Worm (Caenorhabditis elegans): ENCODE measurements around the gene mrck-1.

The mrck-1 gene

DNA sequence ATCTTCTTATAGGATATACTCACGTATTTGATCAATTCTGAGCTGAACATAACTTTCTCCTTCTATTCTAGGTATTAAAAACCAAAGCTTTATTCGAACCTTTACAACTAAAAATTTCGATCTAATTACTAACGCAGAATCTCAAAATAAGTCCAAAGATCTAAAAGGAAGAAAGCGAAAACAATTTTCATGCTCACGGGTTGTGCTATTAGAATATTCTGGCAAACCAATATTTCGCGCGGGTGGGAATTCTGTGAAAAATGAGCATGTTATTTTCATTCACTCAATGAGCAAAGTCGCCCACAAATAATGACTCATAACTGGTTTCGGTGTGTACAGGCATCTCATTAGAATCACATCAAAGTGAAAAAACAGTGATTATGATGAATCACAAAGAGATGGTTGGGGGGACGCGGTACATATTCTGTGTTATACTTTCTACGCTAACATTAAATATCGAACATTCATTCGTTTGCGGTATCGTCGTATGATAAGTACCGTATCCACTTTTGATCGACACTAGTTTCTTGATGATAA is 38.1 kb downstream of the mrck-1 start:
- TF ChIP-seq snpc-4 (tag; optimal IDR thresholded peaks at IDR 0.05) = no peak
- no peak for TF ChIP-seq nhr-76 (tag; optimal IDR thresholded peaks at IDR 0.05)
- TF ChIP-seq fos-1 (tag; optimal IDR thresholded peaks at IDR 0.05) = no peak
- no peak for TF ChIP-seq nhr-12 (tag; optimal IDR thresholded peaks at IDR 0.05)
- TF ChIP-seq nhr-43 (tag; optimal IDR thresholded peaks at IDR 0.05; ENCODE audit: poor library complexity, severe bottlenecking) = no peak
- no peak for TF ChIP-seq lin-15B (tag; optimal IDR thresholded peaks at IDR 0.05)
- TF ChIP-seq nhr-67 (tag; optimal IDR thresholded peaks at IDR 0.05) = no peak
- TF ChIP-seq eor-1 (tag; optimal IDR thresholded peaks at IDR 0.05) = no peak
- peak; percentile 42 for TF ChIP-seq fkh-10 (GFP tag; optimal IDR thresholded peaks at IDR 0.05)
- TF ChIP-seq egl-27 (tag; optimal IDR thresholded peaks at IDR 0.05) = no peak
- TF ChIP-seq ceh-82 (tag; optimal IDR thresholded peaks at IDR 0.05) = no peak
- TF ChIP-seq ama-1 (optimal IDR thresholded peaks at IDR 0.05) = peak; percentile 63
- no peak for TF ChIP-seq unc-62 (GFP tag; optimal IDR thresholded peaks at IDR 0.05)
- TF ChIP-seq ceh-28 (tag; optimal IDR thresholded peaks at IDR 0.05) = no peak
- no peak for TF ChIP-seq skn-1 (tag; optimal IDR thresholded peaks at IDR 0.05)
- TF ChIP-seq nhr-77 (tag; optimal IDR thresholded peaks at IDR 0.05) = no peak
- TF ChIP-seq lsy-12 (tag; optimal IDR thresholded peaks at IDR 0.05) = peak; percentile 60
- TF ChIP-seq aly-2 (tag; optimal IDR thresholded peaks at IDR 0.05) = no peak
- no peak for TF ChIP-seq nfya-1 (tag; optimal IDR thresholded peaks at IDR 0.05; ENCODE audit: insufficient read depth)
- peak; percentile 49 for TF ChIP-seq nhr-11 (tag; optimal IDR thresholded peaks at IDR 0.05)
- TF ChIP-seq pqm-1 (tag; optimal IDR thresholded peaks at IDR 0.05) = no peak
- no peak for TF ChIP-seq daf-12 (tag; optimal IDR thresholded peaks at IDR 0.05)
- no peak for TF ChIP-seq sea-2 (GFP tag; optimal IDR thresholded peaks at IDR 0.05)
- TF ChIP-seq lin-39 (tag; optimal IDR thresholded peaks at IDR 0.05) = no peak
- TF ChIP-seq ztf-4 (tag; optimal IDR thresholded peaks at IDR 0.05) = no peak
- no peak for TF ChIP-seq elt-2 (tag; optimal IDR thresholded peaks at IDR 0.05)
- TF ChIP-seq pha-4 (tag; optimal IDR thresholded peaks at IDR 0.05) = peak; percentile 14
- no peak for TF ChIP-seq mml-1 (tag; optimal IDR thresholded peaks at IDR 0.05)
- no peak for TF ChIP-seq ceh-16 (tag; optimal IDR thresholded peaks at IDR 0.05)
- TF ChIP-seq R02D3.7 (tag; optimal IDR thresholded peaks at IDR 0.05) = no peak
- no peak for TF ChIP-seq egl-5 (tag; optimal IDR thresholded peaks at IDR 0.05)
- TF ChIP-seq elt-3 (tag; optimal IDR thresholded peaks at IDR 0.05) = no peak
- TF ChIP-seq nhr-28 (tag; optimal IDR thresholded peaks at IDR 0.05) = no peak
- TF ChIP-seq nhr-23 (tag; optimal IDR thresholded peaks at IDR 0.05) = no peak
- peak; percentile 62 for TF ChIP-seq nhr-25 (tag; optimal IDR thresholded peaks at IDR 0.05)

DNA sequence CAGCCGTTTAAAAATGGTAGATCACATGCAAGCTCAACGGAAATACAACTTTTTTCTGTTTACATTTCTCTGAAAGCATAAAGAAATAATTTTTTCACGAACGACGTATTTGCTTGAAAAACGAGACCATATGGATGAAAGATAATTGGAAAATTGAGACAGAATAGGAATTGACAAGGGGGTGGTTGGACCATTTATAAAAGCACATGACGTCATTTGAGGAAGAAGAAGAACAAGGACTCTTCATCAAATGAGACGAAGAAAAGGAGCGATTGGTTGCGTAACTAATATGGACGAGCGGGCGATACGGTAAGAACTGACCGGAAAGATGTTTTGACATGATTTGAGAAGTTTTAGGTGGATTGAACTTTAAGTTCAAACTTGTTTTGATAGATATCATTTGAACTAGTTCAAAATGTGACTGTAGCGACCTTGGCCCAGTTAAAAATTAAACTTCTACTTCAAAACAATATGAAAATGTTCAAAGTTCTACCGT is 38.6 kb downstream of the mrck-1 start:
- TF ChIP-seq unc-62 (GFP tag; optimal IDR thresholded peaks at IDR 0.05) = peak; percentile 52
- no peak for TF ChIP-seq unc-39 (tag; optimal IDR thresholded peaks at IDR 0.05)
- TF ChIP-seq ceh-28 (tag; optimal IDR thresholded peaks at IDR 0.05) = peak; percentile 23
- peak; percentile 70 for TF ChIP-seq nhr-23 (tag; optimal IDR thresholded peaks at IDR 0.05)
- TF ChIP-seq ceh-16 (tag; optimal IDR thresholded peaks at IDR 0.05) = no peak
- no peak for TF ChIP-seq aly-2 (tag; optimal IDR thresholded peaks at IDR 0.05)
- no peak for TF ChIP-seq elt-3 (tag; optimal IDR thresholded peaks at IDR 0.05)
- TF ChIP-seq nhr-25 (tag; optimal IDR thresholded peaks at IDR 0.05) = peak; percentile 70
- peak; percentile 86 for TF ChIP-seq pha-4 (tag; optimal IDR thresholded peaks at IDR 0.05)
- no peak for TF ChIP-seq daf-12 (tag; optimal IDR thresholded peaks at IDR 0.05)
- TF ChIP-seq nhr-43 (tag; optimal IDR thresholded peaks at IDR 0.05; ENCODE audit: poor library complexity, severe bottlenecking) = peak; percentile 61
- TF ChIP-seq fos-1 (tag; optimal IDR thresholded peaks at IDR 0.05) = no peak
- TF ChIP-seq ztf-4 (tag; optimal IDR thresholded peaks at IDR 0.05) = no peak
- no peak for TF ChIP-seq fkh-2 (tag; optimal IDR thresholded peaks at IDR 0.05)
- no peak for TF ChIP-seq nhr-28 (tag; optimal IDR thresholded peaks at IDR 0.05)
- peak; percentile 18 for TF ChIP-seq lin-39 (tag; optimal IDR thresholded peaks at IDR 0.05)
- TF ChIP-seq ceh-9 (tag; optimal IDR thresholded peaks at IDR 0.05) = no peak
- TF ChIP-seq nhr-237 (tag; optimal IDR thresholded peaks at IDR 0.05) = no peak
- TF ChIP-seq elt-2 (tag; optimal IDR thresholded peaks at IDR 0.05) = peak; percentile 19
- TF ChIP-seq nfya-1 (tag; optimal IDR thresholded peaks at IDR 0.05; ENCODE audit: insufficient read depth) = peak; percentile 72
- TF ChIP-seq elt-1 (tag; optimal IDR thresholded peaks at IDR 0.05) = no peak
- TF ChIP-seq ama-1 (optimal IDR thresholded peaks at IDR 0.05) = peak; percentile 94
- no peak for TF ChIP-seq egl-27 (tag; optimal IDR thresholded peaks at IDR 0.05)
- TF ChIP-seq nhr-76 (tag; optimal IDR thresholded peaks at IDR 0.05) = no peak
- TF ChIP-seq tbx-2 (tag; optimal IDR thresholded peaks at IDR 0.05) = peak; percentile 31
